Fruit fly (Drosophila melanogaster): ENCODE measurements around the gene CG7091.

The CG7091 gene

dm6 chr3R:13012351-13012750 lies 34.6 kb downstream of the CG7091 start (continued):
- peak; percentile 66 for TF ChIP-seq CG1647 (GFP tag; optimal IDR thresholded peaks at IDR 0.05)
- peak; percentile 26 for TF ChIP-seq HLHmδ (GFP tag; optimal IDR thresholded peaks at IDR 0.05)
- TF ChIP-seq CG2875 (GFP tag; optimal IDR thresholded peaks at IDR 0.05): no peak
- TF ChIP-seq TFAM (GFP tag; optimal IDR thresholded peaks at IDR 0.05): no peak
- TF ChIP-seq CkIIα-i1 (GFP tag; IDR thresholded peaks at IDR 0.05): no peak
- no peak for TF ChIP-seq CG17568 (GFP tag; optimal IDR thresholded peaks at IDR 0.05)
- no peak for TF ChIP-seq CG1024 (GFP tag; IDR thresholded peaks at IDR 0.05)
- TF ChIP-seq chn (GFP tag; optimal IDR thresholded peaks at IDR 0.05): peak; percentile 72
- TF ChIP-seq dm (GFP tag; optimal IDR thresholded peaks at IDR 0.05): peak; percentile 80
- no peak for TF ChIP-seq CTCF (GFP tag; optimal IDR thresholded peaks at IDR 0.05)
- TF ChIP-seq CG3995 (GFP tag; optimal IDR thresholded peaks at IDR 0.05): no peak
- peak; percentile 57 for TF ChIP-seq Hmr (GFP tag; optimal IDR thresholded peaks at IDR 0.05)
- no peak for TF ChIP-seq CG12219 (GFP tag; optimal IDR thresholded peaks at IDR 0.05)
- TF ChIP-seq CG30403 (GFP tag; optimal IDR thresholded peaks at IDR 0.05): peak; percentile 75
- peak; percentile 22 for TF ChIP-seq tup (GFP tag; optimal IDR thresholded peaks at IDR 0.05)
- peak; percentile 19 for TF ChIP-seq Nf-YC (tag; optimal IDR thresholded peaks at IDR 0.05)
- TF ChIP-seq CG4820 (GFP tag; optimal IDR thresholded peaks at IDR 0.05): no peak
- TF ChIP-seq CG9876 (GFP tag; optimal IDR thresholded peaks at IDR 0.05): peak; percentile 32
- no peak for TF ChIP-seq grn (GFP tag; optimal IDR thresholded peaks at IDR 0.05)
- no peak for TF ChIP-seq Lhr (GFP tag; optimal IDR thresholded peaks at IDR 0.05)
- TF ChIP-seq amos (GFP tag; IDR thresholded peaks at IDR 0.05; ENCODE audit: partially characterized antibody): no peak
- TF ChIP-seq CG3726 (GFP tag; IDR thresholded peaks at IDR 0.05): no peak
- TF ChIP-seq B-H2 (GFP tag; optimal IDR thresholded peaks at IDR 0.05): no peak
- TF ChIP-seq CG18599 (GFP tag; optimal IDR thresholded peaks at IDR 0.05): peak; percentile 73
- TF ChIP-seq CG18011 (GFP tag; optimal IDR thresholded peaks at IDR 0.05): no peak
- no peak for TF ChIP-seq CG15011 (GFP tag; optimal IDR thresholded peaks at IDR 0.05)
- TF ChIP-seq CG5245 (GFP tag; optimal IDR thresholded peaks at IDR 0.05): peak; percentile 29
- TF ChIP-seq CG5180 (GFP tag; optimal IDR thresholded peaks at IDR 0.05): peak; percentile 74
- TF ChIP-seq Dbx (GFP tag; IDR thresholded peaks at IDR 0.05): peak; percentile 53; the same call in 1 of the 3 replicates
- TF ChIP-seq ac (GFP tag; optimal IDR thresholded peaks at IDR 0.05): no peak
- no peak for TF ChIP-seq Spps (tag; optimal IDR thresholded peaks at IDR 0.05)
- TF ChIP-seq chinmo (GFP tag; IDR thresholded peaks at IDR 0.05; ENCODE audit: partially characterized antibody): 0 out of 4 replicates have a peak, but pooled peaks have one; percentile 67
- peak; percentile 48 for TF ChIP-seq nmo (GFP tag; optimal IDR thresholded peaks at IDR 0.05)
- no peak for TF ChIP-seq hkb (optimal IDR thresholded peaks at IDR 0.05)
- TF ChIP-seq hkb (GFP tag; IDR thresholded peaks at IDR 0.05): peak; percentile 60
- TF ChIP-seq CG10274 (GFP tag; optimal IDR thresholded peaks at IDR 0.05): no peak
- TF ChIP-seq ssp (GFP tag; IDR thresholded peaks at IDR 0.05): peak; percentile 27; the same call in 1 of the 2 replicates
- TF ChIP-seq BtbVII (GFP tag; optimal IDR thresholded peaks at IDR 0.05): peak; percentile 44
- TF ChIP-seq CG3407 (GFP tag; optimal IDR thresholded peaks at IDR 0.05): no peak
- TF ChIP-seq dati (GFP tag; IDR thresholded peaks at IDR 0.05): peak; percentile 37; the same call in 1 of the 2 replicates
- TF ChIP-seq gsb-n (tag; optimal IDR thresholded peaks at IDR 0.05): peak; percentile 14
- TF ChIP-seq abd-A (tag; optimal IDR thresholded peaks at IDR 0.05): peak; percentile 57
- peak; percentile 30 for TF ChIP-seq CG3281 (GFP tag; optimal IDR thresholded peaks at IDR 0.05)
- TF ChIP-seq CG32772 (GFP tag; IDR thresholded peaks at IDR 0.05): peak; percentile 72
- TF ChIP-seq CG10654 (GFP tag; optimal IDR thresholded peaks at IDR 0.05): peak; percentile 16
- no peak for TF ChIP-seq CG9797 (GFP tag; optimal IDR thresholded peaks at IDR 0.05)
- peak; percentile 86 for TF ChIP-seq CG34422 (GFP tag; IDR thresholded peaks at IDR 0.05)
- TF ChIP-seq NK7.1 (GFP tag; optimal IDR thresholded peaks at IDR 0.05): peak; percentile 59
- no peak for TF ChIP-seq prd (optimal IDR thresholded peaks at IDR 0.05)
- peak; percentile 72 for TF ChIP-seq prd (GFP tag; IDR thresholded peaks at IDR 0.05)
- no peak for TF ChIP-seq CG10959 (GFP tag; IDR thresholded peaks at IDR 0.05)
- no peak for TF ChIP-seq Fer2 (tag; optimal IDR thresholded peaks at IDR 0.05)
